Fruit fly (Drosophila melanogaster) whole organism, embryonic: ENCODE data around the gene Shawn.

Experiments
- Aef1 ChIP-seq: fragments of 200-800 bp; sonication (Bioruptor generic); IDR thresholded peaks from 3 replicates; pipeline ENCODE4 v1.3.6; 2022; ENCODE audit warnings: missing biosample characterization, missing genetic modification characterization
- BEAF-32 ChIP-seq: fragments of 200-800 bp; sonication (Bioruptor generic); optimal IDR thresholded peaks from 3 replicates; lab custom pipeline; 2017; ENCODE audit warnings: missing biosample characterization, missing genetic modification characterization, mild to moderate bottlenecking, moderate library complexity, missing genetic modification reagents
- Blimp-1 ChIP-seq: fragments of 200-800 bp; sonication (Bioruptor generic); optimal IDR thresholded peaks from 3 replicates; lab custom pipeline; 2018; ENCODE audit warnings: missing biosample characterization, missing genetic modification characterization, mild to moderate bottlenecking, moderate library complexity, missing genetic modification reagents
- CG11093 ChIP-seq: fragments of 200-800 bp; sonication (Bioruptor generic); IDR thresholded peaks from 3 replicates; pipeline ENCODE4 v1.3.6; 2022; ENCODE audit warnings: missing biosample characterization, missing genetic modification characterization
- CG15696 ChIP-seq: fragments of 200-800 bp; sonication (Bioruptor generic); optimal IDR thresholded peaks from 2 replicates; lab custom pipeline; 2019; ENCODE audit warnings: missing biosample characterization, mild to moderate bottlenecking, missing genetic modification characterization, moderate library complexity
- CG17359 ChIP-seq: fragments of 200-800 bp; sonication (Bioruptor generic); optimal IDR thresholded peaks from 3 replicates; lab custom pipeline; 2018; ENCODE audit warnings: missing biosample characterization, mild to moderate bottlenecking, missing genetic modification characterization, moderate library complexity
- CG17568 ChIP-seq: fragments of 200-800 bp; sonication (Bioruptor generic); optimal IDR thresholded peaks from 2 replicates; lab custom pipeline; 2018; ENCODE audit warnings: missing biosample characterization, mild to moderate bottlenecking, missing genetic modification characterization, moderate library complexity
- CG17612 ChIP-seq: fragments of 200-800 bp; sonication (Bioruptor generic); IDR thresholded peaks from 2 replicates; pipeline ENCODE4 v1.3.6; 2022; ENCODE audit warnings: missing biosample characterization, missing genetic modification characterization
- CG2199 ChIP-seq: fragments of 200-800 bp; sonication (Bioruptor generic); IDR thresholded peaks from 3 replicates; pipeline ENCODE4 v1.3.6; 2022; ENCODE audit warnings: missing biosample characterization, missing genetic modification characterization
- CG30403 ChIP-seq: fragments of 200-800 bp; sonication (Bioruptor generic); optimal IDR thresholded peaks from 3 replicates; lab custom pipeline; 2016; ENCODE audit warnings: missing biosample characterization, missing genetic modification characterization
- CG32767 ChIP-seq: fragments of 200-800 bp; sonication (Bioruptor generic); IDR thresholded peaks from 2 replicates; pipeline ENCODE4 v1.3.6; 2022; ENCODE audit warnings: missing biosample characterization, missing genetic modification characterization
- CG3281 ChIP-seq: fragments of 200-800 bp; sonication (Bioruptor generic); optimal IDR thresholded peaks from 3 replicates; lab custom pipeline; 2017; ENCODE audit warnings: missing biosample characterization, mild to moderate bottlenecking, missing genetic modification characterization
- CG33557 ChIP-seq: fragments of 200-800 bp; sonication (Bioruptor generic); optimal IDR thresholded peaks from 2 replicates; lab custom pipeline; 2019; ENCODE audit warnings: missing biosample characterization, mild to moderate bottlenecking, missing genetic modification characterization, moderate library complexity
- CG34422 ChIP-seq: fragments of 200-800 bp; sonication (Bioruptor generic); IDR thresholded peaks from 3 replicates; pipeline ENCODE4 v1.3.6; 2022; ENCODE audit warnings: missing biosample characterization, missing genetic modification characterization
- CG3847 ChIP-seq: fragments of 200-800 bp; sonication (Bioruptor generic); IDR thresholded peaks from 2 replicates; pipeline ENCODE4 v1.3.6; 2022; ENCODE audit warnings: missing biosample characterization, missing genetic modification characterization
- CG4730 ChIP-seq: fragments of 200-800 bp; sonication (Bioruptor generic); IDR thresholded peaks from 2 replicates; pipeline ENCODE4 v1.3.6; 2022; ENCODE audit warnings: missing biosample characterization, missing genetic modification characterization
- CG9817 ChIP-seq: fragments of 200-800 bp; sonication (Bioruptor generic); optimal IDR thresholded peaks from 2 replicates; lab custom pipeline; 2018; ENCODE audit warnings: missing biosample characterization, mild to moderate bottlenecking, missing genetic modification characterization, moderate library complexity
- CkIIα-i1 ChIP-seq: fragments of 200-800 bp; sonication (Bioruptor generic); IDR thresholded peaks from 2 replicates; pipeline ENCODE4 v1.3.6; 2022; ENCODE audit warnings: missing biosample characterization, missing genetic modification characterization
- D19A ChIP-seq: fragments of 200-800 bp; optimal IDR thresholded peaks from 3 replicates; lab custom pipeline; 2019; ENCODE audit warnings: missing biosample characterization, mild to moderate bottlenecking, missing genetic modification characterization, moderate library complexity
- Dad ChIP-seq: fragments of 200-800 bp; sonication (Bioruptor generic); optimal IDR thresholded peaks from 3 replicates; lab custom pipeline; 2016; ENCODE audit warnings: missing biosample characterization, missing genetic modification characterization
- Dbx ChIP-seq: fragments of 200-800 bp; sonication (Bioruptor generic); IDR thresholded peaks from 3 replicates; pipeline ENCODE4 v1.3.6; 2022; ENCODE audit warnings: missing biosample characterization, missing genetic modification characterization
- Dfd ChIP-seq, 2 experiments: fragments of >200 bp; optimal IDR thresholded peaks; 2 replicates each; lab custom pipeline; 2017; ENCODE audit warnings: missing biosample characterization in 2 of 2, missing genetic modification characterization in 2 of 2
- Ets65A ChIP-seq: fragments of 200-800 bp; sonication (Bioruptor generic); peaks from one replicate; lab custom pipeline; 2016; ENCODE audit warnings: missing biosample characterization, missing genetic modification characterization
- Ets97D ChIP-seq: fragments of 200-800 bp; sonication (Bioruptor generic); optimal IDR thresholded peaks from 3 replicates; lab custom pipeline; 2016; ENCODE audit warnings: missing biosample characterization, missing genetic modification characterization
- Fer2 ChIP-seq: fragments of 200-800 bp; sonication (Bioruptor generic); optimal IDR thresholded peaks from 2 replicates; lab custom pipeline; 2018; ENCODE audit warnings: missing biosample characterization, mild to moderate bottlenecking, missing genetic modification characterization, moderate library complexity
- HHEX ChIP-seq: fragments of 200-800 bp; sonication (Bioruptor generic); optimal IDR thresholded peaks from 3 replicates; lab custom pipeline; 2017; ENCODE audit warnings: missing biosample characterization, mild to moderate bottlenecking, missing genetic modification characterization, missing genetic modification reagents
- HLH54F ChIP-seq: fragments of 200-800 bp; sonication (Bioruptor generic); optimal IDR thresholded peaks from 3 replicates; lab custom pipeline; 2016; ENCODE audit warnings: missing biosample characterization, missing genetic modification characterization
- Hand ChIP-seq: fragments of 200-800 bp; sonication (Bioruptor generic); optimal IDR thresholded peaks from 2 replicates; lab custom pipeline; 2017; ENCODE audit warnings: mild to moderate bottlenecking, missing biosample characterization, missing genetic modification reagents, missing genetic modification characterization
- Hr51 ChIP-seq, 2 experiments: fragments of 200-800 bp; sonication (Bioruptor generic); optimal IDR thresholded peaks; 2 replicates in 1 of 2; 3 replicates in 1 of 2; lab custom pipeline; 2016 to 2018; ENCODE audit warnings: missing biosample characterization in 2 of 2, missing genetic modification characterization in 2 of 2, mild to moderate bottlenecking in 1 of 2, moderate library complexity in 1 of 2
- NC2α ChIP-seq: fragments of 200-800 bp; sonication (Bioruptor generic); optimal IDR thresholded peaks from 2 replicates; lab custom pipeline; 2016; ENCODE audit warnings: missing biosample characterization, missing genetic modification characterization
- NK7.1 ChIP-seq: fragments of 200-800 bp; sonication (Bioruptor generic); optimal IDR thresholded peaks from 3 replicates; lab custom pipeline; 2016; ENCODE audit warnings: missing biosample characterization, missing genetic modification characterization
- PHDP ChIP-seq: fragments of 200-800 bp; sonication (Bioruptor generic); optimal IDR thresholded peaks from 3 replicates; lab custom pipeline; 2018; ENCODE audit warnings: missing biosample characterization, mild to moderate bottlenecking, missing genetic modification characterization, moderate library complexity
- Poxn ChIP-seq: fragments of 200-800 bp; sonication (Bioruptor generic); IDR thresholded peaks from 2 replicates; pipeline ENCODE4 v1.3.6; 2022; ENCODE audit warnings: missing biosample characterization, missing genetic modification characterization
- ab ChIP-seq: fragments of 200-800 bp; sonication (Bioruptor generic); optimal IDR thresholded peaks from 2 replicates; lab custom pipeline; 2016; ENCODE audit warnings: missing biosample characterization, missing genetic modification characterization
- bcd ChIP-seq: fragments of 200-800 bp; sonication (Bioruptor generic); optimal IDR thresholded peaks from 2 replicates; lab custom pipeline; 2017; ENCODE audit warnings: missing biosample characterization, mild to moderate bottlenecking, missing genetic modification characterization
- chm ChIP-seq: fragments of 200-800 bp; sonication (Bioruptor generic); IDR thresholded peaks from 2 replicates; pipeline ENCODE4 v1.3.6; 2022; ENCODE audit warnings: missing biosample characterization, missing genetic modification characterization
- dmrt11E ChIP-seq: fragments of 200-800 bp; sonication (Bioruptor generic); optimal IDR thresholded peaks from 3 replicates; lab custom pipeline; 2018; ENCODE audit warnings: missing biosample characterization, mild to moderate bottlenecking, missing genetic modification characterization, moderate library complexity
- eve ChIP-seq, 2 experiments: fragments of >200 bp; optimal IDR thresholded peaks; 2 replicates each; lab custom pipeline; 2017; ENCODE audit warnings: missing biosample characterization in 2 of 2, missing genetic modification characterization in 2 of 2
- fu2 ChIP-seq: fragments of 200-800 bp; sonication (Bioruptor generic); optimal IDR thresholded peaks from 2 replicates; lab custom pipeline; 2016; ENCODE audit warnings: missing biosample characterization, missing genetic modification characterization
- gfzf ChIP-seq: fragments of 200-800 bp; sonication (Bioruptor generic); optimal IDR thresholded peaks from 2 replicates; lab custom pipeline; 2016; ENCODE audit warnings: missing biosample characterization, mild to moderate bottlenecking, missing genetic modification characterization, moderate library complexity
- grn ChIP-seq: fragments of 200-800 bp; sonication (Bioruptor generic); optimal IDR thresholded peaks from 3 replicates; lab custom pipeline; 2017; ENCODE audit warnings: missing biosample characterization, missing genetic modification characterization
- her ChIP-seq: fragments of 200-800 bp; sonication (Bioruptor generic); optimal IDR thresholded peaks from 2 replicates; lab custom pipeline; 2016; ENCODE audit warnings: missing biosample characterization, missing genetic modification characterization
- klu ChIP-seq: fragments of 200-800 bp; sonication (Bioruptor generic); IDR thresholded peaks from 2 replicates; pipeline ENCODE4 v1.3.6; 2022; ENCODE audit warnings: missing biosample characterization, missing genetic modification characterization
- lmd ChIP-seq: fragments of 200-800 bp; sonication (Bioruptor generic); IDR thresholded peaks from 2 replicates; pipeline ENCODE4 v1.3.6; 2022; ENCODE audit warnings: missing biosample characterization, missing genetic modification characterization
- nom ChIP-seq: fragments of 200-800 bp; sonication (Bioruptor generic); optimal IDR thresholded peaks from 2 replicates; lab custom pipeline; 2017; ENCODE audit warnings: missing biosample characterization, missing genetic modification characterization, mild to moderate bottlenecking, moderate library complexity, missing genetic modification reagents
- peb ChIP-seq: fragments of 200-800 bp; sonication (Bioruptor generic); IDR thresholded peaks from 2 replicates; pipeline ENCODE4 v1.3.6; 2022; ENCODE audit warnings: missing biosample characterization, missing genetic modification characterization
- pnt ChIP-seq: fragments of 200-800 bp; sonication (Bioruptor generic); optimal IDR thresholded peaks from 3 replicates; lab custom pipeline; 2016; ENCODE audit warnings: missing biosample characterization, missing genetic modification characterization
- row ChIP-seq: fragments of 200-800 bp; sonication (Bioruptor generic); IDR thresholded peaks from 3 replicates; pipeline ENCODE4 v1.3.6; 2022; ENCODE audit warnings: missing biosample characterization, missing genetic modification characterization
- sens-2 ChIP-seq: fragments of 200-800 bp; sonication (Bioruptor generic); IDR thresholded peaks from 2 replicates; pipeline ENCODE4 v1.3.6; 2022; ENCODE audit warnings: missing biosample characterization, missing genetic modification characterization
- sob ChIP-seq: fragments of 200-800 bp; sonication (Bioruptor generic); IDR thresholded peaks from 2 replicates; pipeline ENCODE4 v1.3.6; 2022; ENCODE audit warnings: missing biosample characterization, missing genetic modification characterization
- sr ChIP-seq: fragments of 200-800 bp; sonication (Bioruptor generic); IDR thresholded peaks from 3 replicates; pipeline ENCODE4 v1.3.6; 2022; ENCODE audit warnings: missing biosample characterization, missing genetic modification characterization

The Shawn gene

DNA sequence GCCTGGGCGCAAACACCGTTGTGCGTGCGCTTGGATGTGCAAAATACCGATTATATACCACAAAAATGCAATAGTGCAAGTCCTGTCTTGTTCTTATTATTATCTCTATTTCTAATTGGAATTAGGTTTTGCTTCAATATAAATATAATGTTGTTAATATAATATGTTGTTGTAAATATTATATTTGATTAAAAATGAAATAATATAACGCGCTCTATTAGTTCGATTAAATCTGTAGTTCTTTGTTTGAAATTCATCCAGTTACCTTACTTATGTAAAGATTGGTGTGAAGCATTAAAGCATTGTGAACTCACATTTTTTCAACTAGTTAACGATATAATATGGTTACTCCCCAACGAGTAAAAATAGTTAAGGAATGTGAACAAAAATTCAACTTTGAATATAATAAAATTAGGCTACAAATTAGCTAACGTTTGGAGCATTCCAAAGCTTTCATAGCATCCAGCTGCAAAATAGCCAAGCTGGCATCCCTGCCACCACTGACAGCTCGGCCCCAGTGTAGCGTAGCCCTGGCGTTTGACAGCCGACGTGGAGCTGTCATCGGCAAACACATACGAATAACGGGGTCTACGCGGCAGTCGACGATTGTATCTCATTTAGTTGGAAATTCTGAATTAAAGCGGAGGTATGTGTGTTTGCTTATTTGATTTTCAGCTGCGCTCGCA, 31.6 kb downstream of the Shawn start, which contains the start of the genes CG12237 and Sec61gamma (continued):
- TF ChIP-seq CG9817 (tag; lab: Kevin White, UChicago) (peak; percentile 29), Fer2 (no peak), BEAF-32 (GFP tag; lab: Kevin White, UChicago) (peak; percentile 44), CG30403 (GFP tag; lab: Kevin White, UChicago) (no peak), CG32767 (no peak), Ets97D (peak; percentile 93), CG33557 (GFP tag; lab: Kevin White, UChicago) (no peak), Dad (GFP tag; lab: Kevin White, UChicago) (peak; percentile 24), NK7.1 (GFP tag; lab: Kevin White, UChicago) (no peak), CG17359 (tag; lab: Kevin White, UChicago) (peak; percentile 26), dmrt11E (tag; lab: Kevin White, UChicago) (peak; percentile 6), CG17612 (no peak), lmd (GFP tag; lab: Robert Waterston, UW) (no peak; the same call in 1 of the 2 replicates), Aef1 (GFP tag; lab: Robert Waterston, UW) (no peak), sob (0 out of 2 replicates have a peak, but pooled peaks have one; percentile 28), CG2199 (GFP tag; lab: Robert Waterston, UW) (no peak), HHEX (peak; percentile 11), NC2α (GFP tag; lab: Kevin White, UChicago) (no peak), eve (GFP tag; optimal IDR thresholded peaks at IDR 0.05; lab: Kevin White, UChicago) (no peak), Hr51 (GFP tag; optimal IDR thresholded peaks at IDR 0.05; lab: Kevin White, UChicago) (no peak), CG11093 (GFP tag; lab: Robert Waterston, UW) (no peak), peb (GFP tag; lab: Robert Waterston, UW) (no peak), PHDP (tag; lab: Kevin White, UChicago) (no peak), Blimp-1 (GFP tag; lab: Kevin White, UChicago) (no peak), klu (GFP tag; lab: Robert Waterston, UW) (no peak), bcd (peak; percentile 42), row (GFP tag; lab: Robert Waterston, UW) (peak; percentile 89), Hand (GFP tag; lab: Kevin White, UChicago) (no peak), D19A (tag; lab: Kevin White, UChicago) (no peak), gfzf (GFP tag; lab: Kevin White, UChicago) (peak; percentile 39), CG3847 (peak; percentile 22; the same call in 1 of the 2 replicates), fu2 (GFP tag; lab: Kevin White, UChicago) (no peak), Poxn (no peak), CG17568 (no peak), sr (GFP tag; lab: Robert Waterston, UW) (no peak), HLH54F (GFP tag; lab: Kevin White, UChicago) (no peak), Dfd (GFP tag; optimal IDR thresholded peaks at IDR 0.05; lab: Kevin White, UChicago) (no peak), her (no peak), CG3281 (GFP tag; lab: Kevin White, UChicago) (peak; percentile 66), Dbx (GFP tag; lab: Robert Waterston, UW) (peak; percentile 53; the same call in 2 of the 3 replicates), pnt (GFP tag; lab: Kevin White, UChicago) (no peak), CkIIα-i1 (no peak), CG15696 (tag; lab: Kevin White, UChicago) (no peak), CG34422 (GFP tag; lab: Robert Waterston, UW) (peak; percentile 72; the same call in 1 of the 3 replicates), CG4730 (GFP tag; lab: Robert Waterston, UW) (no peak), sens-2 (GFP tag; lab: Robert Waterston, UW) (no peak), ab (GFP tag; lab: Kevin White, UChicago) (no peak), chm (peak; percentile 41; the same call in 1 of the 2 replicates), nom (GFP tag; lab: Kevin White, UChicago) (peak; percentile 72), grn (GFP tag; lab: Kevin White, UChicago) (no peak), Ets65A (GFP tag; lab: Kevin White, UChicago) (peak; percentile 59)
